Fruit fly (Drosophila melanogaster) whole organism, prepupa: ENCODE data around the gene mub.

ENCODE experiments used
- Blimp-1 ChIP-seq: fragments of 200-800 bp; sonication (Bioruptor generic); optimal IDR thresholded peaks from 3 replicates; lab custom pipeline; 2017; ENCODE audit warnings: missing biosample characterization, missing genetic modification characterization, mild to moderate bottlenecking, moderate library complexity, missing genetic modification reagents
- CG10631 ChIP-seq: fragments of 200-800 bp; sonication (Bioruptor generic); optimal IDR thresholded peaks from 2 replicates; lab custom pipeline; 2016; ENCODE audit warnings: missing biosample characterization, missing genetic modification characterization
- CG10669 ChIP-seq: fragments of 200-800 bp; sonication (Bioruptor generic); optimal IDR thresholded peaks from 3 replicates; lab custom pipeline; 2018; ENCODE audit warnings: missing biosample characterization, mild to moderate bottlenecking, missing genetic modification characterization, moderate library complexity
- CG11762 ChIP-seq: fragments of 200-800 bp; sonication (Bioruptor generic); optimal IDR thresholded peaks from 3 replicates; lab custom pipeline; 2016; ENCODE audit warnings: missing biosample characterization, missing genetic modification characterization; ENCODE audit not compliant: insufficient read depth
- CG11902 ChIP-seq: fragments of 200-800 bp; sonication (Bioruptor generic); optimal IDR thresholded peaks from 3 replicates; lab custom pipeline; 2016; ENCODE audit warnings: missing biosample characterization, missing genetic modification characterization
- CG15336 ChIP-seq: fragments of 200-800 bp; sonication (Bioruptor generic); IDR thresholded peaks from 2 replicates; pipeline ENCODE4 v1.3.6; 2022; ENCODE audit warnings: missing biosample characterization, missing genetic modification characterization
- CG3032 ChIP-seq: fragments of 200-800 bp; optimal IDR thresholded peaks from 2 replicates; lab custom pipeline; 2019; ENCODE audit warnings: missing biosample characterization, mild to moderate bottlenecking, missing genetic modification characterization, moderate library complexity
- CG31627 ChIP-seq: fragments of 200-800 bp; sonication (Bioruptor generic); optimal IDR thresholded peaks from 3 replicates; lab custom pipeline; 2016; ENCODE audit warnings: missing biosample characterization, missing genetic modification characterization
- CG32006 ChIP-seq: fragments of 200-800 bp; sonication (Bioruptor generic); optimal IDR thresholded peaks from 3 replicates; lab custom pipeline; 2017; ENCODE audit warnings: missing biosample characterization, mild to moderate bottlenecking, missing genetic modification characterization
- CG34406 ChIP-seq: fragments of 200-800 bp; sonication (Bioruptor generic); optimal IDR thresholded peaks from 3 replicates; lab custom pipeline; 2016; ENCODE audit warnings: missing biosample characterization, missing genetic modification characterization
- CG3919 ChIP-seq: fragments of 200-800 bp; sonication (Bioruptor generic); optimal IDR thresholded peaks from 3 replicates; lab custom pipeline; 2016; ENCODE audit warnings: missing biosample characterization, missing genetic modification characterization
- CG6163 ChIP-seq: fragments of 200-800 bp; sonication (Bioruptor generic); IDR thresholded peaks from 3 replicates; pipeline ENCODE4 v1.3.6; 2022; ENCODE audit warnings: missing biosample characterization, missing genetic modification characterization
- CG6276 ChIP-seq: fragments of 200-800 bp; sonication (Bioruptor generic); optimal IDR thresholded peaks from 2 replicates; lab custom pipeline; 2017; ENCODE audit warnings: missing biosample characterization, mild to moderate bottlenecking, missing genetic modification characterization
- CG6808 ChIP-seq: fragments of 200-800 bp; sonication (Bioruptor generic); optimal IDR thresholded peaks from 3 replicates; lab custom pipeline; 2017; ENCODE audit warnings: missing biosample characterization, missing genetic modification characterization, mild to moderate bottlenecking, moderate library complexity, missing genetic modification reagents
- CG6854 ChIP-seq: fragments of 200-800 bp; sonication (Bioruptor generic); optimal IDR thresholded peaks from 2 replicates; lab custom pipeline; 2017; ENCODE audit warnings: missing biosample characterization, mild to moderate bottlenecking, missing genetic modification characterization
- CG7368 ChIP-seq: fragments of 200-800 bp; sonication (Bioruptor generic); optimal IDR thresholded peaks from 3 replicates; lab custom pipeline; 2016; ENCODE audit warnings: missing biosample characterization, missing genetic modification characterization
- CG8119 ChIP-seq: fragments of 200-800 bp; sonication (Bioruptor generic); IDR thresholded peaks from 3 replicates; pipeline ENCODE4 v1.3.6; 2022; ENCODE audit warnings: missing biosample characterization, missing genetic modification characterization
- CG8319 ChIP-seq: fragments of 200-800 bp; sonication (Bioruptor generic); optimal IDR thresholded peaks from 3 replicates; lab custom pipeline; 2016; ENCODE audit warnings: missing biosample characterization, missing genetic modification characterization
- CG8632 ChIP-seq: fragments of 200-800 bp; sonication (Bioruptor generic); optimal IDR thresholded peaks from 3 replicates; lab custom pipeline; 2016; ENCODE audit warnings: missing biosample characterization, missing genetic modification characterization
- CG9139 ChIP-seq: fragments of 200-800 bp; sonication (Bioruptor generic); optimal IDR thresholded peaks from 3 replicates; lab custom pipeline; 2017; ENCODE audit warnings: missing biosample characterization, mild to moderate bottlenecking, missing genetic modification characterization
- Eip78C ChIP-seq: fragments of 200-800 bp; sonication (Bioruptor generic); peaks from one replicate; lab custom pipeline; 2016; ENCODE audit warnings: missing biosample characterization, missing genetic modification characterization
- Ets21C ChIP-seq: fragments of 200-800 bp; sonication (Bioruptor generic); optimal IDR thresholded peaks from 3 replicates; lab custom pipeline; 2016; ENCODE audit warnings: missing biosample characterization, missing genetic modification characterization
- Ets96B ChIP-seq: fragments of 200-800 bp; optimal IDR thresholded peaks from 2 replicates; lab custom pipeline; 2019; ENCODE audit warnings: missing biosample characterization, mild to moderate bottlenecking, missing genetic modification characterization, moderate library complexity
- Hr38 ChIP-seq: sonication (Bioruptor generic); optimal IDR thresholded peaks from 2 replicates; lab custom pipeline; 2016; ENCODE audit warnings: missing biosample characterization, missing genetic modification characterization
- Hr4 ChIP-seq: fragments of 200-800 bp; sonication (Bioruptor generic); optimal IDR thresholded peaks from 3 replicates; lab custom pipeline; 2016; ENCODE audit warnings: missing biosample characterization, missing genetic modification characterization
- Met ChIP-seq: fragments of 200-800 bp; sonication (Bioruptor generic); optimal IDR thresholded peaks from 3 replicates; lab custom pipeline; 2016; ENCODE audit warnings: missing biosample characterization, missing genetic modification characterization
- Smox ChIP-seq: fragments of 200-800 bp; sonication (Bioruptor generic); optimal IDR thresholded peaks from 3 replicates; lab custom pipeline; 2016; ENCODE audit warnings: missing biosample characterization, missing genetic modification characterization
- Sox14 ChIP-seq: fragments of 200-800 bp; sonication (Bioruptor generic); optimal IDR thresholded peaks from 3 replicates; lab custom pipeline; 2016; ENCODE audit warnings: missing biosample characterization, missing genetic modification characterization
- achi ChIP-seq: fragments of 200-800 bp; sonication (Bioruptor generic); optimal IDR thresholded peaks from 3 replicates; lab custom pipeline; 2016; ENCODE audit warnings: missing biosample characterization, missing genetic modification characterization
- acj6 ChIP-seq: fragments of 200-800 bp; sonication (Bioruptor generic); optimal IDR thresholded peaks from 3 replicates; lab custom pipeline; 2016; ENCODE audit warnings: missing biosample characterization, missing genetic modification characterization
- dsx ChIP-seq: fragments of 200-800 bp; optimal IDR thresholded peaks from 3 replicates; lab custom pipeline; 2019; ENCODE audit warnings: missing biosample characterization, mild to moderate bottlenecking, missing genetic modification characterization, moderate library complexity; ENCODE audit not compliant: poor library complexity, severe bottlenecking
- fd59A ChIP-seq: fragments of 200-800 bp; sonication (Bioruptor generic); optimal IDR thresholded peaks from 2 replicates; lab custom pipeline; 2017; ENCODE audit warnings: missing biosample characterization, mild to moderate bottlenecking, missing genetic modification characterization, missing genetic modification reagents
- lz ChIP-seq: fragments of 200-800 bp; sonication (Bioruptor generic); optimal IDR thresholded peaks from 3 replicates; lab custom pipeline; 2016; ENCODE audit warnings: missing biosample characterization, missing genetic modification characterization
- net ChIP-seq: fragments of 200-800 bp; sonication (Bioruptor generic); optimal IDR thresholded peaks from 3 replicates; lab custom pipeline; 2016; ENCODE audit warnings: missing biosample characterization, missing genetic modification characterization
- ss ChIP-seq, 2 experiments: fragments of 200-800 bp; sonication (Bioruptor generic); optimal IDR thresholded peaks; 2 replicates in 1 of 2; 3 replicates in 1 of 2; lab custom pipeline; 2017 to 2018; ENCODE audit warnings: mild to moderate bottlenecking in 2 of 2, missing biosample characterization in 2 of 2, missing genetic modification characterization in 2 of 2, moderate library complexity in 1 of 2
- svp ChIP-seq: fragments of 200-800 bp; sonication (Bioruptor generic); peaks from one replicate; lab custom pipeline; 2016; ENCODE audit warnings: missing biosample characterization, missing genetic modification characterization
- topi ChIP-seq: fragments of 200-800 bp; sonication (Bioruptor generic); optimal IDR thresholded peaks from 3 replicates; lab custom pipeline; 2016; ENCODE audit warnings: missing biosample characterization, missing genetic modification characterization

Gene mub

DNA sequence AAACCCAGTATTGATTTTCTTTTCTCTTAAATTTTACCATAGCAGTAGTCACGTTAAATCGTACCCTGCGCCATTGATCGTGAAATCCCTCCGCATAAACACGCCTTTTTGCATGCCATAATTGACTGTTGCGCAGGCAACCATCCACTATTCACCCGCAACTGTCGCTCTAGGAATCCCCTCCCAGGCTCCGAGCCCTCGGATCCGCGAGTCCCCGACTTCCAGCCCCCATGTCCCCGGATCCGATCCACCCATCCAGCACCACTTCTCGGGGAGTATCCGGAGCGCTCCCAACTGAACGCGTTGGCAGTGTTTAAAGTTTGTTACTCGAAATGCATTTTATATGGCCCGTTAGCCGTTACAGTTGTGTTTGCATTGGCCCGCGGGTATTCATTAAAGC, 3.7 kb downstream of the mub start:
- TF ChIP-seq net (GFP tag; lab: Kevin White, UChicago) (no peak), Blimp-1 (GFP tag; lab: Kevin White, UChicago) (no peak), fd59A (GFP tag; lab: Kevin White, UChicago) (no peak), Met (GFP tag; lab: Kevin White, UChicago) (no peak), svp (GFP tag; lab: Kevin White, UChicago) (no peak), CG11762 (no peak), topi (GFP tag; lab: Kevin White, UChicago) (no peak), CG6808 (GFP tag; lab: Kevin White, UChicago) (no peak), CG6854 (GFP tag; lab: Kevin White, UChicago) (no peak), Hr38 (GFP tag; lab: Kevin White, UChicago) (no peak), CG6276 (no peak), CG3032 (tag; lab: Kevin White, UChicago) (no peak), CG3919 (GFP tag; lab: Kevin White, UChicago) (no peak), CG11902 (no peak)

- TF ChIP-seq CG31627 (GFP tag; lab: Kevin White, UChicago) = no peak
- TF ChIP-seq CG8119 (GFP tag; lab: Robert Waterston, UW) = peak; percentile 23; the same call in 1 of the 3 replicates
- peak; percentile 11 for TF ChIP-seq CG6808 (GFP tag; lab: Kevin White, UChicago)
- TF ChIP-seq Smox (GFP tag; lab: Kevin White, UChicago) = no peak
- peak; percentile 48 for TF ChIP-seq CG32006 (GFP tag; lab: Kevin White, UChicago)
- TF ChIP-seq Eip78C (GFP tag; lab: Kevin White, UChicago) = peak; percentile 50
- peak; percentile 15 for TF ChIP-seq dsx (GFP tag; lab: Kevin White, UChicago)
- peak in 1 of 2 experiments; percentile 4 for TF ChIP-seq ss (GFP tag; optimal IDR thresholded peaks at IDR 0.05; lab: Kevin White, UChicago)
- peak; percentile 36 for TF ChIP-seq CG10631 (GFP tag; lab: Kevin White, UChicago)
- no peak for TF ChIP-seq CG8319
- TF ChIP-seq achi = peak; percentile 17
- TF ChIP-seq CG3032 (tag; lab: Kevin White, UChicago) = peak; percentile 23
- peak; percentile 20 for TF ChIP-seq acj6
- peak; percentile 23 for TF ChIP-seq Ets96B (tag; lab: Kevin White, UChicago)
- peak; percentile 23 for TF ChIP-seq CG8632 (GFP tag; lab: Kevin White, UChicago)
- peak; percentile 12 for TF ChIP-seq CG34406 (GFP tag; lab: Kevin White, UChicago)
- no peak for TF ChIP-seq CG15336
These were observed 14.9 kb downstream of the mub start for dm6 chr3L:21859299-21860052.

DNA sequence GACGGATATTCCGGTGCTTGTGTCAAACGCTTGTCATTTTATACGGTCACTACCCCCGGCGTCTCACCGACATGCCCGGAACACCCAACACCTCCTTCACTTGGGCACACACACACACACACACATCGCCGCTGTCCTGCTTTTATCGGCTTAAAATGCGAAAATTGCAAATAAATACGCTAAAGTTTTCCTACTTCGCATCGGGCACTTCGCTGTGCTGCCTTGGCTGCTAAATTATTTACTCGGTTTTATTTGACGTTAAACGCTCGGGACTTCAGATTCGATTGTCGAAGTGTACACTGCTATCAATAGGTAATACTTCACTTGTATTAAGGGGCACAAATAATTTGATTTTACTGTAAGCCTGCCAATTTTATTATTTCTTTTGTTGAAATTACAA, 27.2 kb downstream of the mub start:
- TF ChIP-seq CG3032 (tag; lab: Kevin White, UChicago) (no peak), Ets21C (GFP tag; lab: Kevin White, UChicago) (no peak), Sox14 (GFP tag; lab: Kevin White, UChicago) (no peak)

dm6 chr3L:21878285-21878684, 33.7 kb downstream of the mub start:
- TF ChIP-seq CG10669 (no peak), lz (GFP tag; lab: Kevin White, UChicago) (no peak), topi (GFP tag; lab: Kevin White, UChicago) (no peak), Hr4 (GFP tag; lab: Kevin White, UChicago) (no peak), CG11902 (no peak), CG6854 (GFP tag; lab: Kevin White, UChicago) (no peak), CG3919 (GFP tag; lab: Kevin White, UChicago) (no peak), CG8632 (GFP tag; lab: Kevin White, UChicago) (no peak), CG9139 (GFP tag; lab: Kevin White, UChicago) (no peak), CG7368 (GFP tag; lab: Kevin White, UChicago) (no peak), Met (GFP tag; lab: Kevin White, UChicago) (no peak), CG6163 (GFP tag; lab: Robert Waterston, UW) (no peak), Eip78C (GFP tag; lab: Kevin White, UChicago) (no peak)
